Fruit fly (Drosophila melanogaster) whole organism, wandering third instar larva: ENCODE measurements around the gene CG11726.
A peak's percentile ranks its signal among the peaks of the same experiment; 100 is the strongest.

ENCODE experiments used
- Abd-B ChIP-seq: fragments of >200 bp; optimal IDR thresholded peaks from 2 replicates; lab custom pipeline; 2017; ENCODE audit warnings: missing biosample characterization, missing genetic modification characterization
- Dfd ChIP-seq: fragments of >200 bp; optimal IDR thresholded peaks from 2 replicates; lab custom pipeline; 2017; ENCODE audit warnings: missing biosample characterization, missing genetic modification characterization
- Dif ChIP-seq: fragments of 200-275, 200-300 bp; sonication (Bioruptor generic); optimal IDR thresholded peaks from 2 replicates; lab custom pipeline; 2018; ENCODE audit warnings: missing biosample characterization, missing genetic modification characterization; ENCODE audit not compliant: partially characterized antibody
- Hnf4 ChIP-seq: fragments of 200-800 bp; sonication (Bioruptor generic); optimal IDR thresholded peaks from 2 replicates; lab custom pipeline; 2016; ENCODE audit warnings: missing biosample characterization, mild to moderate bottlenecking, missing genetic modification characterization
- Hr83 ChIP-seq: fragments of 200-300 bp; sonication (Bioruptor generic); optimal IDR thresholded peaks from 2 replicates; lab custom pipeline; 2016; ENCODE audit warnings: missing biosample characterization, mild to moderate bottlenecking, missing genetic modification characterization, moderate library complexity; ENCODE audit not compliant: poor library complexity, severe bottlenecking
- Sp1 ChIP-seq: fragments of 200-800 bp; sonication (Bioruptor generic); optimal IDR thresholded peaks from 3 replicates; lab custom pipeline; 2019; ENCODE audit warnings: missing biosample characterization, mild to moderate bottlenecking, missing genetic modification characterization, moderate library complexity
- br ChIP-seq: fragments of 200-800 bp; sonication (Bioruptor generic); optimal IDR thresholded peaks from 2 replicates; lab custom pipeline; 2016; ENCODE audit warnings: missing biosample characterization, missing genetic modification characterization
- fru ChIP-seq: fragments of 200-800 bp; sonication (Bioruptor generic); optimal IDR thresholded peaks from 3 replicates; lab custom pipeline; 2016; ENCODE audit warnings: missing biosample characterization, mild to moderate bottlenecking, missing genetic modification characterization
- h ChIP-seq: fragments of 200-800 bp; sonication (Bioruptor generic); optimal IDR thresholded peaks from 3 replicates; lab custom pipeline; 2016; ENCODE audit warnings: missing biosample characterization, mild to moderate bottlenecking, missing genetic modification characterization
- jim ChIP-seq: fragments of 175-275, 200-325 bp; sonication (Bioruptor generic); optimal IDR thresholded peaks from 2 replicates; lab custom pipeline; 2016; ENCODE audit warnings: missing biosample characterization, mild to moderate bottlenecking, missing genetic modification characterization
- rgr ChIP-seq: fragments of 200-800 bp; sonication (Bioruptor generic); optimal IDR thresholded peaks from 3 replicates; lab custom pipeline; 2016; ENCODE audit warnings: missing biosample characterization, mild to moderate bottlenecking, missing genetic modification characterization
- tai ChIP-seq: sonication (Bioruptor generic); optimal IDR thresholded peaks from 2 replicates; lab custom pipeline; 2016; ENCODE audit warnings: missing biosample characterization, missing genetic modification characterization

DNA sequence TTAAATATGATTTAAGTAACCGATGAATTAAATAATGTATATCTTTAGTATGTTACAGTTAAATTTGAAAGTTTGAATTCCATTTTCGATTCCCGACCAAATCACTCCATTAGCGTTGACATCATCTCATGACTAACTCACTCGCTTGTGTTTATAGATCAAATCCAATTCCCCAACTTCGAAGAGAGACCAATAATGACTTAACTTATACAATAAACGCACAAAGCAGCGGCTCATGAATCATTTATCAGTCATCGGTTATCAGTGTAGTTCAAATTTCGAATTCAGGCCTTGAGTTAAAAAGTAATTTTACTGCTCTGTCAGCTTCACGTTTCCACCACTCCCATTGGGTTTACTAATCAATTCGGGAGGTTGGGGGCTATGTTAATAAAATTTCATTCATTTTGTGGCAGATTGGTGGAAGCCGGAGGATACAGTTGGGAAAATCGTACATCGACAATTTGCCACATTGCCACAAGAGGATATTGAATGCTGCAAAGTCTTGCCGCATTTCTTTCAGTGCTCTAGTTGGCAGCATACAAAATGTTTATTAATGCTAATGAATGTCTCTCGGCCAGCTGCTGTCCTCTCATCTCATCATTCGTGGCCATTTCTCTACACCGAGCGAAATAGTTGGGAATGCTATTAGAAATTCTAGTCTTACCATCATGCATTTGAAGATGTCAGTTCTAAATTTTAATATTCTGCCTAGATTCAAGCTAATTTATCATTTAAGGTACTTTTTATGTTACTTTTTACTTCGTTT, 14.0 kb downstream of the CG11726 start:
- TF ChIP-seq Hr83 (GFP tag; lab: Kevin White, UChicago) (no peak), Sp1 (no peak), rgr (no peak), br (GFP tag; lab: Kevin White, UChicago) (no peak), Dif (no peak), h (peak; percentile 8), Dfd (GFP tag; lab: Kevin White, UChicago) (no peak), Abd-B (GFP tag; lab: Kevin White, UChicago) (no peak), tai (GFP tag; lab: Kevin White, UChicago) (no peak), fru (GFP tag; lab: Kevin White, UChicago) (no peak), jim (no peak), Hnf4 (no peak)
